Fruit fly (Drosophila melanogaster) whole organism, pupa: ENCODE measurements around the gene CG17124.

ENCODE experiments used
- CG10348 ChIP-seq: fragments of 200-800 bp; sonication (Bioruptor generic); IDR thresholded peaks from 2 replicates; pipeline ENCODE4 v1.3.6; 2022; ENCODE audit warnings: missing biosample characterization, missing genetic modification characterization
- CG12605 ChIP-seq: fragments of 200-800 bp; sonication (Bioruptor generic); IDR thresholded peaks from 2 replicates; pipeline ENCODE4 v1.3.6; 2022; ENCODE audit warnings: missing biosample characterization, missing genetic modification characterization
- CG13204 ChIP-seq: fragments of 200-800 bp; sonication (Bioruptor generic); optimal IDR thresholded peaks from 2 replicates; lab custom pipeline; 2018; ENCODE audit warnings: missing biosample characterization, mild to moderate bottlenecking, missing genetic modification characterization, moderate library complexity
- CG14655 ChIP-seq: fragments of 200-800 bp; sonication (Bioruptor generic); optimal IDR thresholded peaks from 3 replicates; lab custom pipeline; 2017; ENCODE audit warnings: mild to moderate bottlenecking, missing biosample characterization, missing genetic modification reagents, missing genetic modification characterization
- CG15710 ChIP-seq: fragments of 200-800 bp; sonication (Bioruptor generic); optimal IDR thresholded peaks from 2 replicates; lab custom pipeline; 2018; ENCODE audit warnings: missing biosample characterization, mild to moderate bottlenecking, missing genetic modification characterization, moderate library complexity
- CG17806 ChIP-seq: fragments of 200-800 bp; sonication (Bioruptor generic); optimal IDR thresholded peaks from 2 replicates; lab custom pipeline; 2018; ENCODE audit warnings: missing biosample characterization, mild to moderate bottlenecking, missing genetic modification characterization, moderate library complexity
- CG32121 ChIP-seq: fragments of 200-800 bp; sonication (Bioruptor generic); IDR thresholded peaks from 2 replicates; pipeline ENCODE4 v1.3.6; 2022; ENCODE audit warnings: missing biosample characterization, missing genetic modification characterization
- CG34367 ChIP-seq: fragments of 200-800 bp; sonication (Bioruptor generic); optimal IDR thresholded peaks from 2 replicates; lab custom pipeline; 2018; ENCODE audit warnings: missing biosample characterization, mild to moderate bottlenecking, missing genetic modification characterization
- CG4496 ChIP-seq: fragments of 200-800 bp; sonication (Bioruptor generic); IDR thresholded peaks from 3 replicates; pipeline ENCODE4 v1.3.6; 2022; ENCODE audit warnings: missing biosample characterization, missing genetic modification characterization
- CG8159 ChIP-seq: fragments of 200-800 bp; sonication (Bioruptor generic); optimal IDR thresholded peaks from 3 replicates; lab custom pipeline; 2018; ENCODE audit warnings: missing biosample characterization, mild to moderate bottlenecking, missing genetic modification characterization, moderate library complexity
- CG8301 ChIP-seq: fragments of 200-800 bp; sonication (Bioruptor generic); optimal IDR thresholded peaks from 2 replicates; lab custom pipeline; 2018; ENCODE audit warnings: missing biosample characterization, mild to moderate bottlenecking, missing genetic modification characterization
- CG9948 ChIP-seq: fragments of 200-800 bp; sonication (Bioruptor generic); optimal IDR thresholded peaks from 2 replicates; lab custom pipeline; 2018; ENCODE audit warnings: missing biosample characterization, mild to moderate bottlenecking, missing genetic modification characterization, moderate library complexity
- D1 ChIP-seq: fragments of 200-800 bp; sonication (Bioruptor generic); optimal IDR thresholded peaks from 2 replicates; lab custom pipeline; 2018; ENCODE audit warnings: missing biosample characterization, mild to moderate bottlenecking, missing genetic modification characterization, moderate library complexity
- EcR ChIP-seq: fragments of 200-800 bp; sonication (Bioruptor generic); optimal IDR thresholded peaks from 3 replicates; lab custom pipeline; 2019; ENCODE audit warnings: missing biosample characterization, missing genetic modification characterization, mild to moderate bottlenecking, moderate library complexity, missing genetic modification reagents
- Ets98B ChIP-seq: fragments of 200-800 bp; sonication (Bioruptor generic); IDR thresholded peaks from 2 replicates; pipeline ENCODE4 v1.3.6; 2022; ENCODE audit warnings: missing biosample characterization, missing genetic modification characterization
- Pif1A ChIP-seq: fragments of 200-800 bp; sonication (Bioruptor generic); optimal IDR thresholded peaks from 3 replicates; lab custom pipeline; 2016; ENCODE audit warnings: missing biosample characterization, missing genetic modification characterization
- Pif1B ChIP-seq: fragments of 200-800 bp; sonication (Bioruptor generic); optimal IDR thresholded peaks from 3 replicates; lab custom pipeline; 2016; ENCODE audit warnings: missing biosample characterization, missing genetic modification characterization
- Snoo ChIP-seq: fragments of 200-800 bp; sonication (Bioruptor generic); optimal IDR thresholded peaks from 3 replicates; lab custom pipeline; 2017; ENCODE audit warnings: missing biosample characterization, mild to moderate bottlenecking, missing genetic modification characterization, inconsistent platforms
- fd96Ca ChIP-seq: fragments of 200-800 bp; sonication (Bioruptor generic); IDR thresholded peaks from 3 replicates; pipeline ENCODE4 v1.3.6; 2022; ENCODE audit warnings: missing biosample characterization, missing genetic modification characterization
- gl ChIP-seq: fragments of 200-800 bp; sonication (Bioruptor generic); optimal IDR thresholded peaks from 2 replicates; lab custom pipeline; 2018; ENCODE audit warnings: missing biosample characterization, mild to moderate bottlenecking, missing genetic modification characterization
- rn ChIP-seq: fragments of 200-800 bp; sonication (Bioruptor generic); IDR thresholded peaks from 2 replicates; pipeline ENCODE4 v1.3.6; 2022; ENCODE audit warnings: missing biosample characterization, missing genetic modification characterization

The CG17124 gene

DNA sequence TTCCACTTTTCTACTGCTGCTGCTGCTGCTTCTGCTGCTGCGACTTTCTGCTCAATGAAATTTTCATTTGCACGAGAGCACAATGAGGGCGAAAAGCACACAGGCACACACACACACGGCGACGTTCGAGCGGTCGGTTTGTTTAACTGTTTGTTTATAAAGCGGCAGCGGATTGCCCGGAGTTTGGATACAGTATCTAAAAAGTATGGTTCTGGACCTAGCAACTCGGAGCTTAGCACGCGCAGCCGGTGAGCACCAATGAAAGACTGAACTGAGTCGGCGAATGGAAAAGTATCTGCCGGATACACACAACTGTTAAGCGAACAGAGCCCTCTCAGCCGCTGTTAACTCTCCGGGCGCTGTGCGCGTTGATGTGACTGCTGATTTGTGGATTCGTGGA is at the start of gene CG17124:
TSS of gene CG17124 (minus strand) at position 277 of the 400 bp plus-strand sequence.
- TF ChIP-seq CG8301 (tag; lab: Kevin White, UChicago), result no peak
- TF ChIP-seq rn (GFP tag; lab: Robert Waterston, UW), result no peak
- no peak for TF ChIP-seq CG10348 (GFP tag; lab: Robert Waterston, UW)
- peak; percentile 76 for TF ChIP-seq CG13204 (GFP tag; lab: Kevin White, UChicago)
- peak; percentile 50 for TF ChIP-seq CG12605 (GFP tag; lab: Robert Waterston, UW)
- TF ChIP-seq gl, result peak; percentile 51
- peak; percentile 83 for TF ChIP-seq CG4496 (GFP tag; lab: Robert Waterston, UW)
- TF ChIP-seq fd96Ca (GFP tag; lab: Robert Waterston, UW), result no peak
- TF ChIP-seq Pif1B (GFP tag; lab: Kevin White, UChicago), result peak; percentile 51
- peak; percentile 64 for TF ChIP-seq Ets98B
- no peak for TF ChIP-seq D1
- TF ChIP-seq CG17806, result no peak
- TF ChIP-seq Snoo (tag; lab: Kevin White, UChicago), result peak; percentile 33
- TF ChIP-seq CG9948 (tag; lab: Kevin White, UChicago), result peak; percentile 2
- peak; percentile 38; the same call in 1 of the 2 replicates for TF ChIP-seq CG32121
- TF ChIP-seq CG14655 (GFP tag; lab: Kevin White, UChicago), result no peak
- peak; percentile 22 for TF ChIP-seq CG8159 (tag; lab: Kevin White, UChicago)
- TF ChIP-seq EcR (GFP tag; lab: Kevin White, UChicago), result peak; percentile 30
- TF ChIP-seq CG15710, result peak; percentile 20
- TF ChIP-seq Pif1A (GFP tag; lab: Kevin White, UChicago), result no peak
- TF ChIP-seq CG34367 (tag; lab: Kevin White, UChicago), result no peak

DNA sequence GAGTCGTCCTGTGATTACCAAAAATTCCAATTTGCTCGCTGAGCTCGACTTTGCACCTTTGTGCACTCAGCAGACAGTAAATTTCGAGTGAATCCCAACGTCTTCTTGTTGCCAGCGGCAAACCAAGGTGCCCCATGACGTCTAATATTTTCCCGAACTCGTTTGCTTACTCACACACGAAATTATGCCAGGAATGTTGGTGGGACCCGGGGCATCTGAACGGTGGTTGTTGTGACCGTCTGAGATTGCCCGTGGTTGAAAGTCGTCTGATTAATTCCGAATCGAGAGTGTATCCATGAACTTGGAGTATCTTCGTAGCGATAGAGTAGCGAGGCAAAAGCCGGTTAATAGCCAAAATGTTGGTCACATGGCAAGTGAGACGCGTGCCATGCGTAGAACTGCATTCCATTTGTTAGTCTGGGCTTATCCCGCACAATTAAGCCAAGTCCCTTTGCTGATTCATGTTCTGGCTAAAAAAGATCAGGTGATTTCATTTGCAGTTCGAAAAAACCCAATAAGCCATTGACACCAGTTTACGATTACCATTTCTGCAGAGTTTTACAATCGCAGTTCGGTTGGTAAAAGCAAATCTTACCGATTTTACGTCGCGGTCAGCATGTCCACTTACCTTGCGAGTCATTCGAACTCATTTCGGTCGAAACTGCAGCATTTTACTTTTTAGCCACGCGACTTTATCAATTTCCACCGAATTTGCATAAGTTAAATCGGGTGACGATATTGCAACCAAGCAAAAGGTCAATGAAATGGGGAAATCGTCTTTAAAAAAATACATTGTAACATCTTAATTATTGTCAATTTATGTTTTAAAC is 46.0 kb upstream of the CG17124 start:
- no peak for TF ChIP-seq Snoo (tag; lab: Kevin White, UChicago)
- TF ChIP-seq CG8159 (tag; lab: Kevin White, UChicago), result no peak
- no peak for TF ChIP-seq CG10348 (GFP tag; lab: Robert Waterston, UW)
- TF ChIP-seq CG13204 (GFP tag; lab: Kevin White, UChicago), result no peak
- TF ChIP-seq Pif1A (GFP tag; lab: Kevin White, UChicago), result no peak
- no peak for TF ChIP-seq Ets98B
- TF ChIP-seq CG9948 (tag; lab: Kevin White, UChicago), result no peak
- TF ChIP-seq CG12605 (GFP tag; lab: Robert Waterston, UW), result no peak
- TF ChIP-seq CG4496 (GFP tag; lab: Robert Waterston, UW), result no peak
- TF ChIP-seq CG34367 (tag; lab: Kevin White, UChicago), result no peak
- no peak for TF ChIP-seq CG8301 (tag; lab: Kevin White, UChicago)
- no peak for TF ChIP-seq D1
- TF ChIP-seq Pif1B (GFP tag; lab: Kevin White, UChicago), result no peak
- TF ChIP-seq rn (GFP tag; lab: Robert Waterston, UW), result no peak

DNA sequence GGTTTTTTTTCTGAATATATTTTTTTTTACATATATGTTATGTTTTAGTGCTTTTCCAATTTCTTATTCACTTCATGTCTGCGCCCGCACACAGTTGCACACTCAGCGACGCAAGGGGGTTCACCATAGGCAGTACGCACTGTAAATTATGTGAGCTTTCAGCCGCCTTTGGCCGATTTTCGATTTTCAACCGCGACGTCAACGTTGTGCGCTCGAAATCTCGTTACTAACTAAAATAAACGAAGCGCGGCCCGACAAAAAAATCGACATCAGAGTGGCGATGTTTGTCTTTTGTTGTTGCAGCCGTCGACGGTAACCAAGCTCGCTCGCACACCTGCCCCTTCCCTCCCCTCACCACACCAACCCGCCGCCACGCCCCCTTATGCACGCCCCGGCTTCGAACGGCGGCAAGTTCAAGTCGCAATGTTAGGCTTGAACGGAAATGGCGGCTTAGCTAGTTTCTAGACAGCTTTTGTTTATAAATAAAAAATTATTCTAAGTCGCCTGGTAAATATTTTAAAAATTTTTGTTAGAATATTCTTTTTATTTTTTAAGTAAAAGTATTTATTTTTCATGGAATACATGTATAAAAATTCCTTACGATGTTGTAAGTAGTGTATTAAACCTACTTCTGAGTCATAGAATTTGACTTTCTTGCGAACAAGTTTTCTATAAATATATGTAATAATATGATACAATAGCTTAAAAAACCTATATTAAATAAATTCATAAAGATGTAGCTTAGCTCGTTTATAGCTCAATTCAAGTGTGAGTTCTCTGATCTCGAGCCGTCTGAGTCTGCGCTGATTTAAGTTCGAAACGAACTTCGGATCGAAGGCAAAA is 45.0 kb upstream of the CG17124 start, which contains the start of gene CG31869:
TSS of gene CG31869 (minus strand) at position 233 of the 843 bp plus-strand sequence.
- TF ChIP-seq CG9948 (tag; lab: Kevin White, UChicago), result peak; percentile 7
- peak; percentile 11 for TF ChIP-seq CG14655 (GFP tag; lab: Kevin White, UChicago)
- TF ChIP-seq rn (GFP tag; lab: Robert Waterston, UW), result 0 out of 2 replicates have a peak, but pooled peaks have one; percentile 14
- peak; percentile 63; the same call in 1 of the 3 replicates for TF ChIP-seq fd96Ca (GFP tag; lab: Robert Waterston, UW)
- TF ChIP-seq CG34367 (tag; lab: Kevin White, UChicago), result peak; percentile 10
- TF ChIP-seq CG8159 (tag; lab: Kevin White, UChicago), result peak; percentile 6
- TF ChIP-seq Snoo (tag; lab: Kevin White, UChicago), result no peak
- peak; percentile 7 for TF ChIP-seq CG17806
- no peak for TF ChIP-seq CG10348 (GFP tag; lab: Robert Waterston, UW)
- TF ChIP-seq Pif1B (GFP tag; lab: Kevin White, UChicago), result peak; percentile 19
- TF ChIP-seq EcR (GFP tag; lab: Kevin White, UChicago), result no peak
- TF ChIP-seq CG13204 (GFP tag; lab: Kevin White, UChicago), result peak; percentile 78
- TF ChIP-seq CG4496 (GFP tag; lab: Robert Waterston, UW), result peak; percentile 63; the same call in 2 of the 3 replicates
- TF ChIP-seq CG32121, result peak; percentile 52
- TF ChIP-seq Pif1A (GFP tag; lab: Kevin White, UChicago), result peak; percentile 30
- TF ChIP-seq CG12605 (GFP tag; lab: Robert Waterston, UW), result no peak
- no peak for TF ChIP-seq CG15710
- peak; percentile 43; the same call in 1 of the 2 replicates for TF ChIP-seq Ets98B
- TF ChIP-seq CG8301 (tag; lab: Kevin White, UChicago), result no peak
- TF ChIP-seq gl, result peak; percentile 4
- TF ChIP-seq D1, result no peak
- TF ChIP-seq, all 21 proteins: peak for 14

DNA sequence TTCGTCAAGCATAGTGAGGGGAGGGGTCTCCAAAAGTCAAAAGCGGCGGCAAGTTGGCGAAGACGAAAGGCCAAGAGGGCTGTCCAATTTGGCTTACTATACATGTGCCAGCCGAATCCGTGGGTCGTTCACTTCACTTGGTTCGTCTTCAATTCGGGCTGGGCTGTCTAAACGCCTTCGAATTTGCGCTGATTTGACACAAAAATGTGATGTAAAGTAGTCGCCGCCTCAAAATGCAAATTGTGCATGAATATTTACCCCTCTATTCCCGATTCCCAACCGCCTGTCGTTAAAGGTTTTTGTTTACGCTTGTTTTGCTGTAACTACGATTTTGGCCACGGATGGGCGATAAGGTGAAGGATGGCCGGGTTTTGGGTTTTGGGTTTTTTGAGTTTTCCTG is 39.6 kb upstream of the CG17124 start:
- TF ChIP-seq CG9948 (tag; lab: Kevin White, UChicago) (no peak), rn (GFP tag; lab: Robert Waterston, UW) (no peak), Snoo (tag; lab: Kevin White, UChicago) (no peak), CG15710 (no peak)
